Fruit fly (Drosophila melanogaster) whole organism, embryonic: Measurements from ENCODE around the gene hng2.

Experiments
- BtbVII ChIP-seq: fragments of 200-800 bp; sonication (Bioruptor generic); optimal IDR thresholded peaks from 3 replicates; lab custom pipeline; 2017; ENCODE audit warnings: missing biosample characterization, mild to moderate bottlenecking, missing genetic modification characterization
- C15 ChIP-seq: fragments of 200-800 bp; sonication (Bioruptor generic); IDR thresholded peaks from 3 replicates; pipeline ENCODE4 v1.3.6; 2022; ENCODE audit warnings: missing biosample characterization, missing genetic modification characterization
- CG10267 ChIP-seq: fragments of 200-800 bp; sonication (Bioruptor generic); optimal IDR thresholded peaks from 2 replicates; lab custom pipeline; 2018; ENCODE audit warnings: missing biosample characterization, mild to moderate bottlenecking, missing genetic modification characterization, moderate library complexity
- CG10431 ChIP-seq: fragments of 200-800 bp; sonication (Bioruptor generic); optimal IDR thresholded peaks from 3 replicates; lab custom pipeline; 2018; ENCODE audit warnings: missing biosample characterization, mild to moderate bottlenecking, missing genetic modification characterization
- CG11504 ChIP-seq: fragments of 200-800 bp; sonication (Bioruptor generic); optimal IDR thresholded peaks from 3 replicates; lab custom pipeline; 2019; ENCODE audit warnings: missing biosample characterization, mild to moderate bottlenecking, missing genetic modification characterization, moderate library complexity
- CG12219 ChIP-seq: fragments of 200-800 bp; sonication (Bioruptor generic); optimal IDR thresholded peaks from 3 replicates; lab custom pipeline; 2018; ENCODE audit warnings: missing biosample characterization, mild to moderate bottlenecking, missing genetic modification characterization
- CG1233 ChIP-seq: fragments of 200-800 bp; sonication (Bioruptor generic); optimal IDR thresholded peaks from 4 replicates; lab custom pipeline; 2018; ENCODE audit warnings: missing biosample characterization, mild to moderate bottlenecking, missing genetic modification characterization
- CG13287 ChIP-seq: fragments of 200-800 bp; sonication (Bioruptor generic); IDR thresholded peaks from 2 replicates; pipeline ENCODE4 v1.3.6; 2022; ENCODE audit warnings: missing biosample characterization, missing genetic modification characterization; ENCODE audit not compliant: partially characterized antibody
- CG13894 ChIP-seq: fragments of 200-800 bp; sonication (Bioruptor generic); optimal IDR thresholded peaks from 3 replicates; lab custom pipeline; 2018; ENCODE audit warnings: missing biosample characterization, mild to moderate bottlenecking, missing genetic modification characterization, moderate library complexity
- CG14710 ChIP-seq: fragments of 200-800 bp; sonication (Bioruptor generic); optimal IDR thresholded peaks from 3 replicates; lab custom pipeline; 2019; ENCODE audit warnings: missing biosample characterization, mild to moderate bottlenecking, missing genetic modification characterization, moderate library complexity
- CG14860 ChIP-seq: fragments of 200-800 bp; sonication (Bioruptor generic); IDR thresholded peaks from 3 replicates; pipeline ENCODE4 v1.3.6; 2022; ENCODE audit warnings: missing biosample characterization, missing genetic modification characterization; ENCODE audit not compliant: partially characterized antibody
- CG15073 ChIP-seq: fragments of 200-800 bp; sonication (Bioruptor generic); optimal IDR thresholded peaks from 2 replicates; lab custom pipeline; 2016; ENCODE audit warnings: missing biosample characterization, missing genetic modification characterization
- CG16815 ChIP-seq: fragments of 200-800 bp; sonication (Bioruptor generic); optimal IDR thresholded peaks from 3 replicates; lab custom pipeline; 2017; ENCODE audit warnings: missing biosample characterization, mild to moderate bottlenecking, missing genetic modification characterization
- CG31224 ChIP-seq: fragments of 200-800 bp; sonication (Bioruptor generic); IDR thresholded peaks from 2 replicates; pipeline ENCODE4 v1.3.6; 2022; ENCODE audit warnings: missing biosample characterization, missing genetic modification characterization
- CG32772 ChIP-seq: fragments of 200-800 bp; sonication (Bioruptor generic); IDR thresholded peaks from 2 replicates; pipeline ENCODE4 v1.3.6; 2022; ENCODE audit warnings: missing biosample characterization, missing genetic modification characterization
- CG3281 ChIP-seq: fragments of 200-800 bp; sonication (Bioruptor generic); optimal IDR thresholded peaks from 3 replicates; lab custom pipeline; 2017; ENCODE audit warnings: missing biosample characterization, mild to moderate bottlenecking, missing genetic modification characterization
- CG3847 ChIP-seq: fragments of 200-800 bp; sonication (Bioruptor generic); IDR thresholded peaks from 2 replicates; pipeline ENCODE4 v1.3.6; 2022; ENCODE audit warnings: missing biosample characterization, missing genetic modification characterization
- CG3995 ChIP-seq: fragments of 200-800 bp; sonication (Bioruptor generic); optimal IDR thresholded peaks from 3 replicates; lab custom pipeline; 2016; ENCODE audit warnings: missing biosample characterization, missing genetic modification characterization
- CG6654 ChIP-seq: fragments of 200-800 bp; sonication (Bioruptor generic); optimal IDR thresholded peaks from 2 replicates; lab custom pipeline; 2017; ENCODE audit warnings: missing biosample characterization, mild to moderate bottlenecking, missing genetic modification characterization
- CG6813 ChIP-seq: fragments of 200-800 bp; sonication (Bioruptor generic); optimal IDR thresholded peaks from 2 replicates; lab custom pipeline; 2017; ENCODE audit warnings: missing biosample characterization, missing genetic modification characterization, mild to moderate bottlenecking, moderate library complexity, missing genetic modification reagents
- CG7839 ChIP-seq: fragments of 200-800 bp; sonication (Bioruptor generic); optimal IDR thresholded peaks from 3 replicates; lab custom pipeline; 2018; ENCODE audit warnings: missing biosample characterization, mild to moderate bottlenecking, missing genetic modification characterization, moderate library complexity
- CG9609 ChIP-seq: fragments of 200-800 bp; sonication (Bioruptor generic); optimal IDR thresholded peaks from 3 replicates; lab custom pipeline; 2016; ENCODE audit warnings: missing biosample characterization, missing genetic modification characterization
- Chrac-16 ChIP-seq: fragments of 200-800 bp; sonication (Bioruptor generic); optimal IDR thresholded peaks from 3 replicates; lab custom pipeline; 2016; ENCODE audit warnings: missing biosample characterization, missing genetic modification characterization
- CoRest ChIP-seq: fragments of 200-800 bp; sonication (Bioruptor generic); optimal IDR thresholded peaks from 3 replicates; lab custom pipeline; 2018; ENCODE audit warnings: missing biosample characterization, mild to moderate bottlenecking, missing genetic modification characterization, moderate library complexity
- Dref ChIP-seq: fragments of 200-800 bp; sonication (Bioruptor generic); IDR thresholded peaks from 2 replicates; pipeline ENCODE4 v1.3.6; 2022; ENCODE audit warnings: missing biosample characterization, missing genetic modification characterization
- E2f1 ChIP-seq: fragments of 200-800 bp; sonication (Bioruptor generic); IDR thresholded peaks from 2 replicates; pipeline ENCODE4 v1.3.6; 2022; ENCODE audit warnings: missing biosample characterization, missing genetic modification characterization
- Fer1 ChIP-seq: fragments of 200-800 bp; sonication (Bioruptor generic); optimal IDR thresholded peaks from 2 replicates; lab custom pipeline; 2017; ENCODE audit warnings: missing biosample characterization, mild to moderate bottlenecking, missing genetic modification characterization
- HLH3B ChIP-seq: fragments of 200-800 bp; sonication (Bioruptor generic); IDR thresholded peaks from 2 replicates; pipeline ENCODE4 v1.3.6; 2022; ENCODE audit warnings: missing biosample characterization, missing genetic modification characterization
- HmgD ChIP-seq: fragments of 200-800 bp; sonication (Bioruptor generic); optimal IDR thresholded peaks from 3 replicates; lab custom pipeline; 2016; ENCODE audit warnings: missing biosample characterization, missing genetic modification characterization
- HmgZ ChIP-seq: fragments of 200-800 bp; sonication (Bioruptor generic); optimal IDR thresholded peaks from 2 replicates; lab custom pipeline; 2018; ENCODE audit warnings: missing biosample characterization, mild to moderate bottlenecking, missing genetic modification characterization
- Hr78 ChIP-seq, 2 experiments: fragments of 200-800 bp in 1 of 2; fragments of >200 bp in 1 of 2; sonication (Bioruptor generic) in 1 of 2; optimal IDR thresholded peaks; 2 replicates each; lab custom pipeline; 2017 to 2019; ENCODE audit warnings: missing biosample characterization in 2 of 2, missing genetic modification characterization in 2 of 2, mild to moderate bottlenecking in 1 of 2, moderate library complexity in 1 of 2
- Hsf ChIP-seq: fragments of 200-800 bp; sonication (Bioruptor generic); optimal IDR thresholded peaks from 3 replicates; lab custom pipeline; 2016; ENCODE audit warnings: missing biosample characterization, missing genetic modification characterization
- NC2α ChIP-seq: fragments of 200-800 bp; sonication (Bioruptor generic); optimal IDR thresholded peaks from 2 replicates; lab custom pipeline; 2016; ENCODE audit warnings: missing biosample characterization, missing genetic modification characterization
- Side ChIP-seq: fragments of 200-800 bp; sonication (Bioruptor generic); optimal IDR thresholded peaks from 2 replicates; lab custom pipeline; 2016; ENCODE audit warnings: missing biosample characterization, missing genetic modification characterization
- Sin3A ChIP-seq: fragments of >200 bp; optimal IDR thresholded peaks from 2 replicates; lab custom pipeline; 2018
- Spps ChIP-seq: fragments of 200-800 bp; sonication (Bioruptor generic); optimal IDR thresholded peaks from 2 replicates; lab custom pipeline; 2018; ENCODE audit warnings: missing biosample characterization, mild to moderate bottlenecking, missing genetic modification characterization
- ac ChIP-seq: fragments of 200-800 bp; sonication (Bioruptor generic); optimal IDR thresholded peaks from 3 replicates; lab custom pipeline; 2017; ENCODE audit warnings: missing biosample characterization, mild to moderate bottlenecking, missing genetic modification characterization
- ato ChIP-seq: fragments of 200-800 bp; sonication (Bioruptor generic); IDR thresholded peaks from 2 replicates; pipeline ENCODE4 v1.3.6; 2022; ENCODE audit warnings: missing biosample characterization, missing genetic modification characterization; ENCODE audit not compliant: partially characterized antibody
- az2 ChIP-seq: fragments of 200-800 bp; sonication (Bioruptor generic); optimal IDR thresholded peaks from 3 replicates; lab custom pipeline; 2016; ENCODE audit warnings: missing biosample characterization, missing genetic modification characterization
- br ChIP-seq: fragments of >200 bp; optimal IDR thresholded peaks from 2 replicates; lab custom pipeline; 2017
- chif ChIP-seq, 2 experiments: fragments of 200-800 bp; sonication (Bioruptor generic); optimal IDR thresholded peaks; 3 replicates each; lab custom pipeline; 2016; ENCODE audit warnings: missing biosample characterization in 2 of 2, missing genetic modification characterization in 2 of 2
- dmrt11E ChIP-seq: fragments of 200-800 bp; sonication (Bioruptor generic); optimal IDR thresholded peaks from 3 replicates; lab custom pipeline; 2018; ENCODE audit warnings: missing biosample characterization, mild to moderate bottlenecking, missing genetic modification characterization, moderate library complexity
- emc ChIP-seq: fragments of 200-800 bp; sonication (Bioruptor generic); optimal IDR thresholded peaks from 2 replicates; lab custom pipeline; 2016; ENCODE audit warnings: missing biosample characterization, missing genetic modification characterization
- en ChIP-seq: fragments of 200-800 bp; sonication (Bioruptor generic); optimal IDR thresholded peaks from 2 replicates; lab custom pipeline; 2016; ENCODE audit warnings: missing biosample characterization, missing genetic modification characterization
- her ChIP-seq: fragments of 200-800 bp; sonication (Bioruptor generic); optimal IDR thresholded peaks from 2 replicates; lab custom pipeline; 2016; ENCODE audit warnings: missing biosample characterization, missing genetic modification characterization
- ind ChIP-seq: fragments of 200-800 bp; sonication (Bioruptor generic); optimal IDR thresholded peaks from 3 replicates; lab custom pipeline; 2016; ENCODE audit warnings: missing biosample characterization, missing genetic modification characterization
- klu ChIP-seq: fragments of 200-800 bp; sonication (Bioruptor generic); IDR thresholded peaks from 2 replicates; pipeline ENCODE4 v1.3.6; 2022; ENCODE audit warnings: missing biosample characterization, missing genetic modification characterization
- lola ChIP-seq, 3 experiments: fragments of >200 bp in 2 of 3; fragments of 200-800 bp in 1 of 3; sonication (Bioruptor generic) in 1 of 3; optimal IDR thresholded peaks; 2 replicates each; lab custom pipeline; 2017 to 2019; ENCODE audit warnings: missing biosample characterization in 3 of 3, missing genetic modification characterization in 3 of 3, mild to moderate bottlenecking in 1 of 3, moderate library complexity in 1 of 3
- psq ChIP-seq: fragments of 200-800 bp; sonication (Bioruptor generic); optimal IDR thresholded peaks from 2 replicates; lab custom pipeline; 2017; ENCODE audit warnings: missing biosample characterization, missing genetic modification characterization
- run ChIP-seq: fragments of 200-800 bp; sonication (Bioruptor generic); optimal IDR thresholded peaks from 3 replicates; lab custom pipeline; 2018; ENCODE audit warnings: missing biosample characterization, mild to moderate bottlenecking, missing genetic modification characterization
- ssp ChIP-seq: fragments of 200-800 bp; sonication (Bioruptor generic); IDR thresholded peaks from 2 replicates; pipeline ENCODE4 v1.3.6; 2022; ENCODE audit warnings: missing biosample characterization, missing genetic modification characterization

The hng2 gene

dm6 chr3R:8801126-8801762, 4.9 kb upstream of the hng2 start, which contains the start of the genes Pif1A, Pif1B and CCT7:
Gene Pif1A, minus strand, starts transcription at chr3R:8801176.
Gene Pif1B, minus strand, starts transcription at chr3R:8801176.
Gene CCT7, plus strand, starts transcription at chr3R:8801564.
- peak; percentile 15 for TF ChIP-seq Fer1 (GFP tag; lab: Kevin White, UChicago)
- peak; percentile 90 for TF ChIP-seq CG3995
- no peak for TF ChIP-seq CG15073 (GFP tag; lab: Kevin White, UChicago)
- TF ChIP-seq psq = no peak
- TF ChIP-seq ato (GFP tag; lab: Robert Waterston, UW) = peak; percentile 77
- no peak for TF ChIP-seq CG16815 (GFP tag; lab: Kevin White, UChicago)
- TF ChIP-seq NC2α (GFP tag; lab: Kevin White, UChicago) = no peak
- TF ChIP-seq emc (GFP tag; lab: Kevin White, UChicago) = no peak
- TF ChIP-seq CG9609 (GFP tag; lab: Kevin White, UChicago) = peak; percentile 27
- TF ChIP-seq CG3847 = no peak
- no peak for TF ChIP-seq ac
- peak; percentile 71 for TF ChIP-seq CG14710 (tag; lab: Kevin White, UChicago)
- TF ChIP-seq C15 (GFP tag; lab: Robert Waterston, UW) = no peak
- TF ChIP-seq CG12219 (GFP tag; lab: Kevin White, UChicago) = no peak
- TF ChIP-seq br (lab: Kevin White, UChicago) = no peak
- peak; percentile 91 for TF ChIP-seq Sin3A
- TF ChIP-seq chif (GFP tag; optimal IDR thresholded peaks at IDR 0.05; lab: Kevin White, UChicago) = no peak
- no peak for TF ChIP-seq en (GFP tag; lab: Kevin White, UChicago)
- TF ChIP-seq Spps (tag; lab: Kevin White, UChicago) = no peak
- no peak for TF ChIP-seq CG31224
- TF ChIP-seq dmrt11E = peak; percentile 8
- no peak for TF ChIP-seq HLH3B (GFP tag; lab: Robert Waterston, UW)
- no peak for TF ChIP-seq klu (GFP tag; lab: Robert Waterston, UW)
- no peak for TF ChIP-seq CG32772
- TF ChIP-seq run (tag; lab: Kevin White, UChicago) = no peak
- TF ChIP-seq CoRest (tag; lab: Kevin White, UChicago) = peak; percentile 45
- TF ChIP-seq CG10431 (GFP tag; lab: Kevin White, UChicago) = no peak
- TF ChIP-seq Chrac-16 (GFP tag; lab: Kevin White, UChicago) = no peak
- peak; percentile 35 for TF ChIP-seq Hsf (GFP tag; lab: Kevin White, UChicago)
- peak; percentile 91 for TF ChIP-seq Dref (GFP tag; lab: Robert Waterston, UW)
- TF ChIP-seq CG1233 = no peak
- TF ChIP-seq CG3281 = peak; percentile 15
- peak; percentile 25 for TF ChIP-seq HmgZ (tag; lab: Kevin White, UChicago)
- no peak for TF ChIP-seq E2f1
- no peak for TF ChIP-seq Side (GFP tag; lab: Kevin White, UChicago)
- TF ChIP-seq CG14860 = peak; percentile 92
- TF ChIP-seq CG11504 (tag; lab: Kevin White, UChicago) = peak; percentile 15
- TF ChIP-seq HmgD = no peak
- no peak for TF ChIP-seq CG6813 (GFP tag; lab: Kevin White, UChicago)
- peak; percentile 29 for TF ChIP-seq CG13894 (tag; lab: Kevin White, UChicago)
- TF ChIP-seq CG7839 (tag; lab: Kevin White, UChicago) = no peak
- no peak for TF ChIP-seq CG6654 (GFP tag; lab: Kevin White, UChicago)
- no peak for TF ChIP-seq her (GFP tag; lab: Kevin White, UChicago)
- peak; percentile 98 for TF ChIP-seq CG13287 (GFP tag; lab: Robert Waterston, UW)
- TF ChIP-seq lola (GFP tag; optimal IDR thresholded peaks at IDR 0.05; lab: Kevin White, UChicago) = no peak
- peak; percentile 57 for TF ChIP-seq CG10267 (tag; lab: Kevin White, UChicago)
- no peak for TF ChIP-seq ssp (GFP tag; lab: Robert Waterston, UW)
- TF ChIP-seq Hr78 (GFP tag; optimal IDR thresholded peaks at IDR 0.05; lab: Kevin White, UChicago) = no peak
- no peak for TF ChIP-seq ind
- peak; percentile 3 for TF ChIP-seq az2 (GFP tag; lab: Kevin White, UChicago)
- TF ChIP-seq BtbVII (GFP tag; lab: Kevin White, UChicago) = no peak
